Fruit fly (Drosophila melanogaster): ENCODE measurements around the gene CG44574.

DNA sequence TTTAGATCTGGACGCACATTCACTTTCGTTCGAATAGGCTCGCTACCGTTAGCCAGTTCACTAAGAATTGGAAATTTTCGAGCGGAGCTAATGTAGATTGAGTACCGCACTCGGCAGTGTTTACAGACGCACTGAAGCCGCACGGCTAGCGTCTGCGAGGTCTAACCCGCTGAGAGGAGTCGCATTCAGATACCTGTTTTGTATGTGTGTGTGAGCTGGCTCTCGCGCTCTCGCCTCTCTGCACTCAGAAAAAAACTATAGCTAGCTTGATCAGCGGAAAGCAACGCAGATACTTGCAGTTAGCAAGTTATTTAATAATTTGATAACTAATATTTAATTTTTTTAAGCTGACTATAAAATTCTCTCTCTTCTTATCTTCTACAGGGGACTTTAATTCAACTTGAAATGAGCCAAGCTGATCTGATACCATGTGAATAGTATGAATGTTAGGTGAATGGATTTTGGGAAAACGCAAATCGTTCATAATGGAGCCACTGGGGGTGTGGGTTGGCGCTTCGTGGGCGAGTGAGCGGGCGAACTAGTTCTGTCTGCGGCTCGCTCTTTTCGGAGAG, 4.1 kb upstream of the CG44574 start, which contains the start of gene rau:
- TF ChIP-seq Hr78 (GFP tag; optimal IDR thresholded peaks at IDR 0.05) (no peak), OdsH (GFP tag; optimal IDR thresholded peaks at IDR 0.05) (peak; percentile 61), pan (optimal IDR thresholded peaks at IDR 0.05) (no peak), Hnf4 (GFP tag; optimal IDR thresholded peaks at IDR 0.05) (peak; percentile 48), Dfd (GFP tag; optimal IDR thresholded peaks at IDR 0.05) (no peak), sage (GFP tag; optimal IDR thresholded peaks at IDR 0.05) (peak; percentile 23), N (GFP tag; optimal IDR thresholded peaks at IDR 0.05) (no peak), psq (GFP tag; optimal IDR thresholded peaks at IDR 0.05) (peak; percentile 31), Myc (optimal IDR thresholded peaks at IDR 0.05) (no peak), h (GFP tag; optimal IDR thresholded peaks at IDR 0.05) (peak; percentile 65), ey (GFP tag; optimal IDR thresholded peaks at IDR 0.05) (peak; percentile 66), tai (GFP tag; optimal IDR thresholded peaks at IDR 0.05) (no peak), Rel (GFP tag; optimal IDR thresholded peaks at IDR 0.05) (no peak), Rel (tag; optimal IDR thresholded peaks at IDR 0.05) (no peak), foxo (GFP tag; optimal IDR thresholded peaks at IDR 0.05) (peak in 1 of 2 experiments; percentile 59)
